Fruit fly (Drosophila melanogaster) Kc167 (cell line): Measurements from ENCODE around the gene Or67d.

Experiments
- Myc ChIP-seq: fragments of >200 bp; optimal IDR thresholded peaks from 2 replicates; lab custom pipeline; 2017; ENCODE audit warnings: missing external identifiers
- insv ChIP-seq: fragments of >200 bp; optimal IDR thresholded peaks from 3 replicates; lab custom pipeline; 2018; ENCODE audit warnings: missing external identifiers
- psq ChIP-seq: fragments of >200 bp; optimal IDR thresholded peaks from 2 replicates; lab custom pipeline; 2017; ENCODE audit warnings: missing external identifiers

DNA sequence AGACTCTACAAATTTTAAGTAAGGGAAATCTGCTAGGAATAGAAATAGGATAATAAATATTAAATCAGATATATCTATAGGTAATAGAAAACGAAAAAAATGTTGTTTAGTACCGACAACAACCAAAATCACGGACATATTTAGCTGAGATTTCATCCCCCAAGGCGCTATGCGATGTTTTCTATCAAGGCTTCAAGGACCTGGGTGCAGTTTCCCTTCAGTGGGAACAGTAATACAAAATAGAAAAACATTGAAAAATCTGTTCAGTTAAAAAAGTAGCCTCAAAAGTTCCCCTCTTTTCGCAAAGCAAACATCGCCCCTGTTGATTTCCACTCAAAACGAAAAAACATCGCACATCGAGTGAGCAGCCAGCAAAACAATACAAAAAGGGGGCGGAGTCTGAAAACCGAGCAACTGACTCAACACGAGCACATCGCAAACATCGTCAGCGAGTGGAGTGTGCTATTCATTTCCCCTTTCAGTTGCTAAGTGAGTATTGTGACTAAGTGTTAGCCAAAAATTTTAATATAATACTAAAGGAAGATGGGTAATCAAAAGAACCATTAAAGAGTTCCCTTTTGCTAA, 48.8 kb downstream of the Or67d start:
- TF ChIP-seq Myc (lab: Kevin White, UChicago) (no peak), psq (lab: Kevin White, UChicago) (no peak), insv (lab: Kevin White, UChicago) (no peak)
